Fruit fly (Drosophila melanogaster) whole organism, embryonic: ENCODE measurements around the gene Zwilch.
A peak's percentile ranks its signal among the peaks of the same experiment; 100 is the strongest.

Experiments used
- B-H1 ChIP-seq: fragments of 200-800 bp; sonication (Bioruptor generic); IDR thresholded peaks from 3 replicates; pipeline ENCODE4 v1.3.6; 2022; ENCODE audit warnings: missing biosample characterization, missing genetic modification characterization
- CG10431 ChIP-seq: fragments of 200-800 bp; sonication (Bioruptor generic); optimal IDR thresholded peaks from 3 replicates; lab custom pipeline; 2018; ENCODE audit warnings: missing biosample characterization, mild to moderate bottlenecking, missing genetic modification characterization
- CG10565 ChIP-seq: fragments of 200-800 bp; sonication (Bioruptor generic); optimal IDR thresholded peaks from 3 replicates; lab custom pipeline; 2016; ENCODE audit warnings: missing biosample characterization, mild to moderate bottlenecking, missing genetic modification characterization
- CG12299 ChIP-seq: fragments of 200-800 bp; sonication (Bioruptor generic); optimal IDR thresholded peaks from 2 replicates; lab custom pipeline; 2018; ENCODE audit warnings: missing biosample characterization, mild to moderate bottlenecking, missing genetic modification characterization
- CG1233 ChIP-seq: fragments of 200-800 bp; sonication (Bioruptor generic); optimal IDR thresholded peaks from 4 replicates; lab custom pipeline; 2018; ENCODE audit warnings: missing biosample characterization, mild to moderate bottlenecking, missing genetic modification characterization
- CG12769 ChIP-seq: fragments of 200-800 bp; sonication (Bioruptor generic); optimal IDR thresholded peaks from 2 replicates; lab custom pipeline; 2019; ENCODE audit warnings: missing biosample characterization, mild to moderate bottlenecking, missing genetic modification characterization, moderate library complexity
- CG13424 ChIP-seq: fragments of 200-800 bp; sonication (Bioruptor generic); optimal IDR thresholded peaks from 2 replicates; lab custom pipeline; 2019; ENCODE audit warnings: missing biosample characterization, mild to moderate bottlenecking, missing genetic modification characterization, moderate library complexity
- CG14441 ChIP-seq: fragments of 200-800 bp; sonication (Bioruptor generic); IDR thresholded peaks from 2 replicates; pipeline ENCODE4 v1.3.6; 2022; ENCODE audit warnings: missing biosample characterization, missing genetic modification characterization
- CG14860 ChIP-seq: fragments of 200-800 bp; sonication (Bioruptor generic); IDR thresholded peaks from 3 replicates; pipeline ENCODE4 v1.3.6; 2022; ENCODE audit warnings: missing biosample characterization, missing genetic modification characterization; ENCODE audit not compliant: partially characterized antibody
- CG15073 ChIP-seq: fragments of 200-800 bp; sonication (Bioruptor generic); optimal IDR thresholded peaks from 2 replicates; lab custom pipeline; 2016; ENCODE audit warnings: missing biosample characterization, missing genetic modification characterization
- CG17802 ChIP-seq: fragments of 200-800 bp; sonication (Bioruptor generic); optimal IDR thresholded peaks from 2 replicates; lab custom pipeline; 2018; ENCODE audit warnings: missing biosample characterization, mild to moderate bottlenecking, missing genetic modification characterization, moderate library complexity
- CG2116 ChIP-seq: fragments of 200-800 bp; sonication (Bioruptor generic); optimal IDR thresholded peaks from 3 replicates; lab custom pipeline; 2018; ENCODE audit warnings: missing biosample characterization, mild to moderate bottlenecking, missing genetic modification characterization
- CG2202 ChIP-seq: fragments of 200-800 bp; sonication (Bioruptor generic); optimal IDR thresholded peaks from 2 replicates; lab custom pipeline; 2018; ENCODE audit warnings: missing biosample characterization, mild to moderate bottlenecking, missing genetic modification characterization
- CG34224 ChIP-seq: fragments of 200-800 bp; sonication (Bioruptor generic); IDR thresholded peaks from 3 replicates; pipeline ENCODE4 v1.3.6; 2022; ENCODE audit warnings: missing biosample characterization, missing genetic modification characterization; ENCODE audit not compliant: partially characterized antibody
- CG4424 ChIP-seq: fragments of 200-800 bp; sonication (Bioruptor generic); optimal IDR thresholded peaks from 3 replicates; lab custom pipeline; 2016; ENCODE audit warnings: missing biosample characterization, missing genetic modification characterization
- CG7987 ChIP-seq: fragments of 200-800 bp; sonication (Bioruptor generic); optimal IDR thresholded peaks from 2 replicates; lab custom pipeline; 2018; ENCODE audit warnings: missing biosample characterization, mild to moderate bottlenecking, missing genetic modification characterization, moderate library complexity
- CG8089 ChIP-seq: fragments of 200-800 bp; sonication (Bioruptor generic); optimal IDR thresholded peaks from 3 replicates; lab custom pipeline; 2016; ENCODE audit warnings: missing biosample characterization, missing genetic modification characterization
- CG8944 ChIP-seq: fragments of 200-800 bp; sonication (Bioruptor generic); optimal IDR thresholded peaks from 3 replicates; lab custom pipeline; 2016; ENCODE audit warnings: missing biosample characterization, missing genetic modification characterization
- Dbx ChIP-seq: fragments of 200-800 bp; sonication (Bioruptor generic); IDR thresholded peaks from 3 replicates; pipeline ENCODE4 v1.3.6; 2022; ENCODE audit warnings: missing biosample characterization, missing genetic modification characterization
- Doc3 ChIP-seq: fragments of 200-800 bp; sonication (Bioruptor generic); IDR thresholded peaks from 3 replicates; pipeline ENCODE4 v1.3.6; 2022; ENCODE audit warnings: missing biosample characterization, missing genetic modification characterization; ENCODE audit not compliant: partially characterized antibody
- ERR ChIP-seq: fragments of 200-800 bp; sonication (Bioruptor generic); optimal IDR thresholded peaks from 2 replicates; lab custom pipeline; 2016; ENCODE audit warnings: missing biosample characterization, missing genetic modification characterization
- HLH4C ChIP-seq: fragments of 200-800 bp; sonication (Bioruptor generic); IDR thresholded peaks from 3 replicates; pipeline ENCODE4 v1.3.6; 2022; ENCODE audit warnings: missing biosample characterization, missing genetic modification characterization; ENCODE audit not compliant: partially characterized antibody
- HLHmδ ChIP-seq: fragments of 200-800 bp; sonication (Bioruptor generic); optimal IDR thresholded peaks from 2 replicates; lab custom pipeline; 2018; ENCODE audit warnings: missing biosample characterization, mild to moderate bottlenecking, missing genetic modification characterization, moderate library complexity
- Meics ChIP-seq: fragments of 200-800 bp; sonication (Bioruptor generic); optimal IDR thresholded peaks from 2 replicates; lab custom pipeline; 2017; ENCODE audit warnings: missing biosample characterization, mild to moderate bottlenecking, missing genetic modification characterization
- NC2α ChIP-seq: fragments of 200-800 bp; sonication (Bioruptor generic); optimal IDR thresholded peaks from 2 replicates; lab custom pipeline; 2016; ENCODE audit warnings: missing biosample characterization, missing genetic modification characterization
- Nf-YC ChIP-seq: fragments of 200-800 bp; optimal IDR thresholded peaks from 3 replicates; lab custom pipeline; 2019; ENCODE audit warnings: missing biosample characterization, mild to moderate bottlenecking, missing genetic modification characterization, moderate library complexity
- Oli ChIP-seq: fragments of 200-800 bp; sonication (Bioruptor generic); optimal IDR thresholded peaks from 2 replicates; lab custom pipeline; 2018; ENCODE audit warnings: missing biosample characterization, mild to moderate bottlenecking, missing genetic modification characterization, moderate library complexity
- PHDP ChIP-seq: fragments of 200-800 bp; sonication (Bioruptor generic); optimal IDR thresholded peaks from 3 replicates; lab custom pipeline; 2018; ENCODE audit warnings: missing biosample characterization, mild to moderate bottlenecking, missing genetic modification characterization, moderate library complexity
- Poxn ChIP-seq: fragments of 200-800 bp; sonication (Bioruptor generic); IDR thresholded peaks from 2 replicates; pipeline ENCODE4 v1.3.6; 2022; ENCODE audit warnings: missing biosample characterization, missing genetic modification characterization
- Spps ChIP-seq: fragments of 200-800 bp; sonication (Bioruptor generic); optimal IDR thresholded peaks from 2 replicates; lab custom pipeline; 2018; ENCODE audit warnings: missing biosample characterization, mild to moderate bottlenecking, missing genetic modification characterization
- Xbp1 ChIP-seq: fragments of 200-800 bp; sonication (Bioruptor generic); optimal IDR thresholded peaks from 3 replicates; lab custom pipeline; 2016; ENCODE audit warnings: missing biosample characterization, mild to moderate bottlenecking, missing genetic modification characterization
- YL-1 ChIP-seq: fragments of 200-800 bp; sonication (Bioruptor generic); optimal IDR thresholded peaks from 3 replicates; lab custom pipeline; 2017; ENCODE audit warnings: missing biosample characterization, mild to moderate bottlenecking, missing genetic modification characterization
- ac ChIP-seq: fragments of 200-800 bp; sonication (Bioruptor generic); optimal IDR thresholded peaks from 3 replicates; lab custom pipeline; 2017; ENCODE audit warnings: missing biosample characterization, mild to moderate bottlenecking, missing genetic modification characterization
- chm ChIP-seq: fragments of 200-800 bp; sonication (Bioruptor generic); IDR thresholded peaks from 2 replicates; pipeline ENCODE4 v1.3.6; 2022; ENCODE audit warnings: missing biosample characterization, missing genetic modification characterization
- dati ChIP-seq: fragments of 200-800 bp; sonication (Bioruptor generic); IDR thresholded peaks from 2 replicates; pipeline ENCODE4 v1.3.6; 2022; ENCODE audit warnings: missing biosample characterization, missing genetic modification characterization
- ems ChIP-seq: fragments of 200-800 bp; sonication (Bioruptor generic); optimal IDR thresholded peaks from 3 replicates; lab custom pipeline; 2016; ENCODE audit warnings: missing biosample characterization, missing genetic modification characterization
- en ChIP-seq: fragments of 200-800 bp; sonication (Bioruptor generic); optimal IDR thresholded peaks from 2 replicates; lab custom pipeline; 2016; ENCODE audit warnings: missing biosample characterization, missing genetic modification characterization
- eve ChIP-seq, 2 experiments: fragments of >200 bp; optimal IDR thresholded peaks; 2 replicates each; lab custom pipeline; 2017; ENCODE audit warnings: missing biosample characterization in 2 of 2, missing genetic modification characterization in 2 of 2
- exex ChIP-seq: fragments of 200-800 bp; sonication (Bioruptor generic); optimal IDR thresholded peaks from 4 replicates; lab custom pipeline; 2018; ENCODE audit warnings: missing biosample characterization, mild to moderate bottlenecking, missing genetic modification characterization, moderate library complexity
- gfzf ChIP-seq: fragments of 200-800 bp; sonication (Bioruptor generic); optimal IDR thresholded peaks from 2 replicates; lab custom pipeline; 2016; ENCODE audit warnings: missing biosample characterization, mild to moderate bottlenecking, missing genetic modification characterization, moderate library complexity
- grau ChIP-seq: fragments of 200-800 bp; optimal IDR thresholded peaks from 3 replicates; lab custom pipeline; 2019; ENCODE audit warnings: missing biosample characterization, mild to moderate bottlenecking, missing genetic modification characterization, moderate library complexity
- gt ChIP-seq: fragments of 200-800 bp; sonication (Bioruptor generic); IDR thresholded peaks from 2 replicates; pipeline ENCODE4 v1.3.6; 2022; ENCODE audit warnings: missing biosample characterization, missing genetic modification characterization
- inv ChIP-seq: fragments of 200-800 bp; sonication (Bioruptor generic); IDR thresholded peaks from 2 replicates; pipeline ENCODE4 v1.3.6; 2022; ENCODE audit warnings: missing biosample characterization, missing genetic modification characterization; ENCODE audit not compliant: partially characterized antibody
- jumu ChIP-seq: fragments of 200-800 bp; sonication (Bioruptor generic); optimal IDR thresholded peaks from 3 replicates; lab custom pipeline; 2016; ENCODE audit warnings: missing biosample characterization, missing genetic modification characterization
- otp ChIP-seq: fragments of 200-800 bp; sonication (Bioruptor generic); IDR thresholded peaks from 3 replicates; pipeline ENCODE4, ENCODE4 v1.3.6; 2022; ENCODE audit warnings: missing biosample characterization, missing genetic modification characterization
- pfk ChIP-seq: fragments of 200-800 bp; sonication (Bioruptor generic); optimal IDR thresholded peaks from 2 replicates; lab custom pipeline; 2018; ENCODE audit warnings: missing biosample characterization, mild to moderate bottlenecking, missing genetic modification characterization, moderate library complexity
- ro ChIP-seq: fragments of 200-800 bp; sonication (Bioruptor generic); IDR thresholded peaks from 2 replicates; pipeline ENCODE4 v1.3.6; 2022; ENCODE audit warnings: missing biosample characterization, missing genetic modification characterization
- sens-2 ChIP-seq: fragments of 200-800 bp; sonication (Bioruptor generic); IDR thresholded peaks from 2 replicates; pipeline ENCODE4 v1.3.6; 2022; ENCODE audit warnings: missing biosample characterization, missing genetic modification characterization
- slbo ChIP-seq: fragments of 200-800 bp; sonication (Bioruptor generic); IDR thresholded peaks from 2 replicates; pipeline ENCODE4 v1.3.6; 2022; ENCODE audit warnings: missing biosample characterization, missing genetic modification characterization
- tin ChIP-seq: fragments of 200-800 bp; sonication (Bioruptor generic); optimal IDR thresholded peaks from 3 replicates; lab custom pipeline; 2016; ENCODE audit warnings: missing biosample characterization, missing genetic modification characterization
- tio ChIP-seq: fragments of 200-800 bp; sonication (Bioruptor generic); optimal IDR thresholded peaks from 2 replicates; lab custom pipeline; 2017; ENCODE audit warnings: missing biosample characterization, missing genetic modification characterization, inconsistent platforms
- twi ChIP-seq: fragments of 200-800 bp; optimal IDR thresholded peaks from 2 replicates; lab custom pipeline; 2019; ENCODE audit warnings: missing biosample characterization, mild to moderate bottlenecking, missing genetic modification characterization, moderate library complexity

Zwilch gene

DNA sequence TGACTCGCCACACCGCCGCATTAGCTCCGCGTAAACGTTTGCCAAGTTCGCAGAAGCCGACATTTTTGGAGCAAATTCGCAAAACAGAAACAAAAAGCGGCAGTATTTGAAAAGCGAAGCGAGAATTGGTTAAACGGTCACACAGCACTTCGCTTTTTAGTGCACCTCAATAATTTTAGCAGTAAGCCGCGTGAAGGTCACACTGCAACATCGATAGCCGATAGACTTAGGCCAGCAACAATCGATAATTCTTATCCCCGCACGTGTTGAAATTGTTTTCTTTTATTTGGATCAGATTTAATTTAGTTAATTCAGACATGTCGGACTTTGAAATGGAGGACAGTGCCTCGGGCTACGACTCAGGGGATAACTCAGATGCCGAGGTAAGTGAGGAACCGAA lies at the start of gene Zwilch, which contains the start of gene CG1542 (continued):
- TF ChIP-seq CG4424 (GFP tag; lab: Kevin White, UChicago) (no peak), Meics (GFP tag; lab: Kevin White, UChicago) (no peak), Xbp1 (GFP tag; lab: Kevin White, UChicago) (no peak), CG8944 (GFP tag; lab: Kevin White, UChicago) (no peak), CG8089 (GFP tag; lab: Kevin White, UChicago) (no peak), CG12769 (tag; lab: Kevin White, UChicago) (no peak), CG7987 (no peak), en (GFP tag; lab: Kevin White, UChicago) (no peak), twi (tag; lab: Kevin White, UChicago) (no peak), Oli (tag; lab: Kevin White, UChicago) (no peak), NC2α (GFP tag; lab: Kevin White, UChicago) (no peak), ro (no peak), gt (GFP tag; lab: Robert Waterston, UW) (no peak), Poxn (GFP tag; lab: Robert Waterston, UW) (no peak), CG15073 (GFP tag; lab: Kevin White, UChicago) (no peak), CG34224 (GFP tag; lab: Robert Waterston, UW) (peak; percentile 74), sens-2 (GFP tag; lab: Robert Waterston, UW) (no peak), ems (GFP tag; lab: Kevin White, UChicago) (no peak), eve (GFP tag; optimal IDR thresholded peaks at IDR 0.05; lab: Kevin White, UChicago) (no peak), Nf-YC (tag; lab: Kevin White, UChicago) (no peak), grau (tag; lab: Kevin White, UChicago) (no peak), YL-1 (peak; percentile 88), otp (no peak), chm (no peak), tin (GFP tag; lab: Kevin White, UChicago) (no peak), dati (GFP tag; lab: Robert Waterston, UW) (no peak), slbo (no peak), CG2116 (peak; percentile 90), CG17802 (no peak), CG2202 (tag; lab: Kevin White, UChicago) (no peak), gfzf (GFP tag; lab: Kevin White, UChicago) (peak; percentile 92), CG1233 (no peak), Doc3 (peak; percentile 43), ac (GFP tag; lab: Kevin White, UChicago) (no peak), CG14860 (GFP tag; lab: Robert Waterston, UW) (peak; percentile 66), PHDP (tag; lab: Kevin White, UChicago) (no peak), HLHmδ (GFP tag; lab: Kevin White, UChicago) (no peak), CG10565 (GFP tag; lab: Kevin White, UChicago) (no peak), Dbx (no peak), jumu (GFP tag; lab: Kevin White, UChicago) (no peak), HLH4C (peak; percentile 81), CG12299 (tag; lab: Kevin White, UChicago) (no peak), tio (no peak), CG14441 (GFP tag; lab: Robert Waterston, UW) (no peak), CG13424 (no peak), CG10431 (GFP tag; lab: Kevin White, UChicago) (no peak), pfk (GFP tag; lab: Kevin White, UChicago) (no peak), exex (tag; lab: Kevin White, UChicago) (no peak), Spps (no peak), ERR (GFP tag; lab: Kevin White, UChicago) (no peak), B-H1 (no peak), inv (GFP tag; lab: Robert Waterston, UW) (peak; percentile 63)
